Worm (Caenorhabditis elegans): ENCODE results near the gene nmt-1.
A peak's percentile ranks its signal among the peaks of the same experiment; 100 is the strongest.

Gene nmt-1

DNA sequence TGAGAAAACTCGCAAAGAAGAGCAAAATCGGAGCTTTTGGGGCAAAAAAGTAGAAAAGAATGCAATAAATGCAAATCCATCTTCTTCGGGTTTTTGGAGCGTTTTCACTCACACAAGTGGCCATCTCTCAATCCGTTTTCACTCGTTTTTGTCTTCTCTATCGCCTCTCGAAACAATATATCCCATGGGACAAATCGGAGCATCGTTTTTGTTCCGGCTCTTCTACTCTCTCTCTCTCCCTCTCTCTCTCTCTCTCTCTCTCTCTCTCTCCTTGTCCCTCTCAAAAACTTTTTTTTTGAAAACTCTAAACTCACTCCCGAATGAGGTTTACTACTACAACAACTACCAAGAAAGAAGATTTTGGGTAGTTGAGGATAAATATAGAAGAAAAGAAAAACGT lies 25.4 kb upstream of the nmt-1 start:
- TF ChIP-seq tag-97 (GFP tag; IDR thresholded peaks at IDR 0.05), result no peak
- no peak for TF ChIP-seq F37D6.2 (tag; optimal IDR thresholded peaks at IDR 0.05)
- no peak for TF ChIP-seq php-3 (GFP tag; IDR thresholded peaks at IDR 0.05)
- TF ChIP-seq fkh-10 (GFP tag; optimal IDR thresholded peaks at IDR 0.05), result peak; percentile 48
- TF ChIP-seq aha-1 (tag), result peak; percentile 99
- TF ChIP-seq lsy-2 (tag; optimal IDR thresholded peaks at IDR 0.05), result peak in 1 of 2 experiments; percentile 33
- TF ChIP-seq fos-1 (tag; optimal IDR thresholded peaks at IDR 0.05), result no peak
- TF ChIP-seq unc-62 (GFP tag; optimal IDR thresholded peaks at IDR 0.05 in 1 of 2), result peak in 1 of 2 experiments; percentile 2
- no peak for TF ChIP-seq unc-62 (tag; optimal IDR thresholded peaks at IDR 0.05)
- peak; percentile 37; the same call in 1 of the 2 replicates for TF ChIP-seq ceh-20 (GFP tag; IDR thresholded peaks at IDR 0.05)
- TF ChIP-seq pha-4 (GFP tag; IDR thresholded peaks at IDR 0.05), result 0 out of 2 replicates have a peak, but pooled peaks have one; percentile 10
- no peak for TF ChIP-seq pha-4 (tag; optimal IDR thresholded peaks at IDR 0.05)

DNA sequence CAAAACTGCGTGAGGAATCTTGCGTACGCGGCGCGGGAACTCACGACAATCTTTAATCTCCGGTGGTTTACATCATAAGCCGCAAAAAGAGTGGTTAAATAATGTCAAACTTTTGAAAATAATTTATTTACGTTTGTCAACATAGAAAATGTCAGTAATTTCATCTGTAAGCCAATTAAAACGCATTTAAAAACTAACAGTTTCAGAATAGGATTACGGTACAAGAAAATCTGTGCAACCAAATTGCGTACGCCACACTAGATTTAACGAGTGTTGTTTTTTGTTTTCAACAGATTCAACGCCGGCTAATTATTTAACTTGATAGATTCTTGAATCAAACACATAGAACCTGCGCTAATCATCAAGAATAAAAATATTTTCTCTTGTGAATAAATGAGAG lies 24.7 kb upstream of the nmt-1 start:
- TF ChIP-seq aha-1 (tag), result no peak
- TF ChIP-seq dmd-9 (GFP tag; IDR thresholded peaks at IDR 0.05), result no peak
- no peak for TF ChIP-seq hmg-1.1 (GFP tag; IDR thresholded peaks at IDR 0.05)
- no peak for TF ChIP-seq Y105C5A.15 (GFP tag; IDR thresholded peaks at IDR 0.05)
- TF ChIP-seq ceh-62 (tag; optimal IDR thresholded peaks at IDR 0.05), result no peak
- TF ChIP-seq ceh-44 (GFP tag; IDR thresholded peaks at IDR 0.05), result no peak

DNA sequence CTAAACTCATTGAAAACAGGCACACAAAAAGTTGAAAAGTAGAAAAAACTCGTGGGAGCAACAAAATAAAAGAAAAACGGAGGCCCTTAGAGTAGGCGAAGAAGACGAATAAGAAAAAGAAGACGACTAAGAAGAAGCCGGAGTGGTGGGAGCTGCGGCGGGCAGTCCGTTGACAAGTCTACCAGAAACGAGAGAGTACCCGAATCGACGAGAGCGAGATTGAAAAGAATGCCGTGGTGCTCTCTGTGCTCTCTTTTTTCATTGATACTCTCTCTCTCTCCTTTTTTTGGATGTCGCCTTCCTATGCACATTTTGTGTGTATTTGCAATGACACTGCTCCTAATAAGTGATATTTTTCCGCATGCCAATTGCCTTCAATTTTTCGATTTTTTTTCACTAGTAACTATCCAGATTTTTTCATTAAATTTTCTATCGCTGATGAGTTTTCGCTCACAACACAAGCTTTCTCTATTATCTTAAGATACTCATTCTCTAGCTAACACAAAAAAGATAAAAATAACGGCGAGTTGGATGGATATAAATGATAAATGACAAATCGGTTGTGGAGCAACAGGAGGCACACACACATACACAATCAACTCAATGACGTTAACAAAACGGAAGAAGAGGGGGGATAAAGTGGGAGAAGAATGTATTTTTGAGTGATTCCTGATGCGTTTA lies 23.9 kb upstream of the nmt-1 start:
- TF ChIP-seq lin-38 (GFP tag; IDR thresholded peaks at IDR 0.05) (no peak), fkh-10 (GFP tag; optimal IDR thresholded peaks at IDR 0.05) (peak; percentile 16), madf-5 (GFP tag; IDR thresholded peaks at IDR 0.05) (no peak), daf-12 (tag; optimal IDR thresholded peaks at IDR 0.05) (no peak), dmd-9 (GFP tag; IDR thresholded peaks at IDR 0.05) (no peak), gei-8 (GFP tag; optimal IDR thresholded peaks at IDR 0.05) (no peak), hlh-11 (tag; optimal IDR thresholded peaks at IDR 0.05) (peak; percentile 8), ceh-44 (GFP tag; IDR thresholded peaks at IDR 0.05) (no peak), fos-1 (tag; optimal IDR thresholded peaks at IDR 0.05) (no peak), mes-2 (tag; optimal IDR thresholded peaks at IDR 0.05; ENCODE audit: poor library complexity, severe bottlenecking) (peak; percentile 28), D1046.2 (GFP tag; IDR thresholded peaks at IDR 0.05) (no peak), F10B5.3 (tag; optimal IDR thresholded peaks at IDR 0.05) (no peak), ces-1 (GFP tag; optimal IDR thresholded peaks at IDR 0.05) (peak; percentile 8), zfp-2 (tag; optimal IDR thresholded peaks at IDR 0.05) (no peak), ZK337.2 (GFP tag; IDR thresholded peaks at IDR 0.05) (no peak), egl-43 (GFP tag; IDR thresholded peaks at IDR 0.05) (0 out of 2 replicates have a peak, but pooled peaks have one; percentile 45), attf-4 (tag; optimal IDR thresholded peaks at IDR 0.05) (no peak), aly-2 (tag; optimal IDR thresholded peaks at IDR 0.05) (no peak), aha-1 (tag) (peak; percentile 66), R02D3.7 (tag; optimal IDR thresholded peaks at IDR 0.05) (no peak), lir-3 (tag; optimal IDR thresholded peaks at IDR 0.05) (no peak), unc-62 (GFP tag; optimal IDR thresholded peaks at IDR 0.05 in 1 of 2) (peak in 1 of 2 experiments; percentile 61), unc-62 (tag; optimal IDR thresholded peaks at IDR 0.05) (no peak), nhr-76 (tag; optimal IDR thresholded peaks at IDR 0.05) (no peak), mxl-2 (GFP tag; conservative IDR thresholded peaks at IDR 0.05) (no peak), mdl-1 (tag; optimal IDR thresholded peaks at IDR 0.05) (no peak), ceh-32 (tag; optimal IDR thresholded peaks at IDR 0.05; ENCODE audit: poor library complexity) (no peak), unc-130 (GFP tag; optimal IDR thresholded peaks at IDR 0.05) (no peak), jun-1 (tag; optimal IDR thresholded peaks at IDR 0.05) (no peak), ceh-28 (tag; optimal IDR thresholded peaks at IDR 0.05) (no peak), nhr-48 (tag; optimal IDR thresholded peaks at IDR 0.05) (no peak), arid-1 (GFP tag; conservative IDR thresholded peaks at IDR 0.05) (no peak), ctbp-1 (GFP tag; IDR thresholded peaks at IDR 0.05) (no peak; the same call in 1 of the 2 replicates), set-16 (GFP tag; IDR thresholded peaks at IDR 0.05) (no peak), dmd-8 (GFP tag; IDR thresholded peaks at IDR 0.05) (no peak), skn-1 (tag; optimal IDR thresholded peaks at IDR 0.05) (no peak), spr-1 (tag; optimal IDR thresholded peaks at IDR 0.05) (no peak)
